Fruit fly (Drosophila melanogaster): ENCODE data around the gene CG13607.

The CG13607 gene

DNA sequence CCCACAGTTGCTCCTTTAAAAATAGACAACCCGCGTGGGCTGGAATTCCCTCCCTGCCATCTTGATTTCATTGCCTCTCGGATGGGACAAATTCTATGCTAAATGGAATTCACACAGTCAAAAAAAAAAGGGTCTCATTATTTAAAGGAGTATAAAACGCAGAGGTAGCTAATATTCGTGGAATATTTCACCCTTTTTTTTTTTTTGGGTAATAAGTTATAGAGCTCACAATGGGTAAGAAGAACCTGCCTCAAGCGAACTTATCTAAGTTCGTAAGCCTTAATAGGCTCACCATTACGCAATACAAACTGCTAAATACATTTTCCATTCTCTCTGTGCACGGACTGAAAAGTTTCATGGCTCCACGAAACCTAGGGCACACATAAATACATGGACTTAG lies 42.4 kb downstream of the CG13607 start (continued):
- peak; percentile 71 for TF ChIP-seq Hand (GFP tag; optimal IDR thresholded peaks at IDR 0.05)
- TF ChIP-seq CG12299 (tag; optimal IDR thresholded peaks at IDR 0.05), result no peak
- no peak for TF ChIP-seq nerfin-2 (GFP tag; IDR thresholded peaks at IDR 0.05; ENCODE audit: partially characterized antibody)
- TF ChIP-seq CG3281 (GFP tag; optimal IDR thresholded peaks at IDR 0.05), result peak; percentile 40
- TF ChIP-seq odd (GFP tag; optimal IDR thresholded peaks at IDR 0.05), result peak; percentile 1
- peak; percentile 21 for TF ChIP-seq cwo (GFP tag; optimal IDR thresholded peaks at IDR 0.05)
- TF ChIP-seq da (GFP tag; optimal IDR thresholded peaks at IDR 0.05), result no peak
- peak; percentile 1 for TF ChIP-seq CG6813 (GFP tag; optimal IDR thresholded peaks at IDR 0.05)
- TF ChIP-seq H2.0 (GFP tag; IDR thresholded peaks at IDR 0.05), result no peak
- no peak for TF ChIP-seq CG10979 (tag; optimal IDR thresholded peaks at IDR 0.05)
- TF ChIP-seq ase (GFP tag; IDR thresholded peaks at IDR 0.05), result no peak
- TF ChIP-seq ap (GFP tag; IDR thresholded peaks at IDR 0.05), result no peak
- 0 out of 2 replicates have a peak, but pooled peaks have one; percentile 26 for TF ChIP-seq Ptx1 (GFP tag; IDR thresholded peaks at IDR 0.05)
- TF ChIP-seq Pdp1 (GFP tag; optimal IDR thresholded peaks at IDR 0.05), result peak in 1 of 2 experiments; percentile 13
- peak; percentile 48 for TF ChIP-seq Hmr (GFP tag; optimal IDR thresholded peaks at IDR 0.05)
- TF ChIP-seq CkIIα-i1 (GFP tag; IDR thresholded peaks at IDR 0.05), result no peak
- TF ChIP-seq psq (GFP tag; optimal IDR thresholded peaks at IDR 0.05), result no peak
- TF ChIP-seq sens-2 (GFP tag; IDR thresholded peaks at IDR 0.05), result no peak
- TF ChIP-seq Usf (GFP tag; optimal IDR thresholded peaks at IDR 0.05), result no peak
- TF ChIP-seq CG2120 (GFP tag; optimal IDR thresholded peaks at IDR 0.05), result peak; percentile 60
- TF ChIP-seq CG7839 (tag; optimal IDR thresholded peaks at IDR 0.05), result peak; percentile 44
- peak; percentile 40 for TF ChIP-seq Fer3 (tag; optimal IDR thresholded peaks at IDR 0.05)
- TF ChIP-seq tgo (GFP tag; IDR thresholded peaks at IDR 0.05), result no peak
- TF ChIP-seq fu2 (GFP tag; optimal IDR thresholded peaks at IDR 0.05), result no peak
- no peak for TF ChIP-seq tap (tag; optimal IDR thresholded peaks at IDR 0.05)
- TF ChIP-seq zen (tag; optimal IDR thresholded peaks at IDR 0.05), result no peak
- TF ChIP-seq sima (GFP tag; optimal IDR thresholded peaks at IDR 0.05), result no peak
- peak; percentile 37 for TF ChIP-seq sens (GFP tag)
- TF ChIP-seq CG9932 (GFP tag; IDR thresholded peaks at IDR 0.05), result 0 out of 2 replicates have a peak, but pooled peaks have one; percentile 10
- TF ChIP-seq fd3F (GFP tag; optimal IDR thresholded peaks at IDR 0.05), result no peak
- TF ChIP-seq CG11504 (tag; optimal IDR thresholded peaks at IDR 0.05), result peak; percentile 36
- no peak for TF ChIP-seq CG43689 (GFP tag; IDR thresholded peaks at IDR 0.05)
- TF ChIP-seq CoRest (tag; optimal IDR thresholded peaks at IDR 0.05), result peak; percentile 21
- TF ChIP-seq Xrp1 (GFP tag; IDR thresholded peaks at IDR 0.05), result no peak
- TF ChIP-seq CG7556 (GFP tag; optimal IDR thresholded peaks at IDR 0.05), result peak; percentile 34
- TF ChIP-seq grn (GFP tag; optimal IDR thresholded peaks at IDR 0.05), result no peak
- peak; percentile 56 for TF ChIP-seq Fer1 (GFP tag; optimal IDR thresholded peaks at IDR 0.05)

DNA sequence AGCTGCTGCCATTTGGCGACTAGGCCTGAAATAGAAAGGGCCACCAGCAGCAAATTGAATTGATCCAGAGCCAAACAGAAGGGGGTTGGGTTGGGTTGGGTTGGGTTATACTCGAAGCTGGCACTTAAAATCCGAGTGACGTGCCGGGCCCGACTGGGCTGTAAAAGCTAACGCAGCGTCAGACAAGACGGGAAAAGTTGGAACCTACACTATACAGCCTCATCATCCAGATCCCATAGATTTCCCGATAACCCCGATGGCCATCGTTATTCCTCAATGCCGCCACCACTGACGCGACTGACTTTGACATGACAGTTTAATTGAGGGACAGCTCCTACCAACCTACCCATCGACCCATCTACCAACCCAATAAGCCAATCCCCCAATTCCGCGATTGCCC lies 46.2 kb downstream of the CG13607 start:
- TF ChIP-seq E2f1 (GFP tag; IDR thresholded peaks at IDR 0.05) (no peak), CG13894 (tag; optimal IDR thresholded peaks at IDR 0.05) (peak; percentile 96)

DNA sequence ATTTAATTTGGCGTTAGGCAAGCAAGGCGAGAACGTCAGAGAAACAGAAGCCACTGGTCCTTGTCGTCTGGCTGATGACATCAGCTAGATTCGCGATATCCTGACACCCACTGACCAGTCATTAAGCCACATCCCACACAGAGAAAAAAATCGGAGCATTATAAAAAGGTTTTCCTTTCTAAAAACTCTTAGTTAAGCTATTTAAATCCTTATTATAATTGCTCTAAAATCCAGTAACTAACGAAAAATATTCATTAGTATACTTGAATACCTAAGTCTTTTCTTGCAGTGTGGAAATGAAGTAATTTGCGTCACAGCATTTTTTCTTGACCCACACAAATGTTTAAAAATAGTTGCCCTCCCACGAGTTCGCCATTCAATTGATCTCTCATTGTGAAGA lies 47.3 kb downstream of the CG13607 start:
- TF ChIP-seq CG6272 (GFP tag; IDR thresholded peaks at IDR 0.05), result no peak
- TF ChIP-seq Xbp1 (GFP tag; optimal IDR thresholded peaks at IDR 0.05), result peak; percentile 23
- TF ChIP-seq Ets65A (GFP tag), result no peak
- no peak for TF ChIP-seq dati (GFP tag; IDR thresholded peaks at IDR 0.05)
- TF ChIP-seq CG12391 (tag; optimal IDR thresholded peaks at IDR 0.05), result peak; percentile 13
- peak; percentile 6 for TF ChIP-seq pho (GFP tag; optimal IDR thresholded peaks at IDR 0.05)
- peak; percentile 3 for TF ChIP-seq Fer3 (tag; optimal IDR thresholded peaks at IDR 0.05)
- TF ChIP-seq CG4282 (GFP tag; optimal IDR thresholded peaks at IDR 0.05), result no peak
- no peak for TF ChIP-seq CG11504 (tag; optimal IDR thresholded peaks at IDR 0.05)
- peak; percentile 22 for TF ChIP-seq CoRest (tag; optimal IDR thresholded peaks at IDR 0.05)
- 0 out of 2 replicates have a peak, but pooled peaks have one; percentile 23 for TF ChIP-seq wdn (GFP tag; IDR thresholded peaks at IDR 0.05)
- peak; percentile 37; the same call in 1 of the 3 replicates for TF ChIP-seq CG14050 (GFP tag; IDR thresholded peaks at IDR 0.05)
- TF ChIP-seq CG31441 (GFP tag; IDR thresholded peaks at IDR 0.05), result no peak
- TF ChIP-seq Drgx (GFP tag; IDR thresholded peaks at IDR 0.05), result no peak
- TF ChIP-seq ham (GFP tag; IDR thresholded peaks at IDR 0.05), result no peak
